Worm (Caenorhabditis elegans): ENCODE data around the gene T21C9.13.

Gene T21C9.13

DNA sequence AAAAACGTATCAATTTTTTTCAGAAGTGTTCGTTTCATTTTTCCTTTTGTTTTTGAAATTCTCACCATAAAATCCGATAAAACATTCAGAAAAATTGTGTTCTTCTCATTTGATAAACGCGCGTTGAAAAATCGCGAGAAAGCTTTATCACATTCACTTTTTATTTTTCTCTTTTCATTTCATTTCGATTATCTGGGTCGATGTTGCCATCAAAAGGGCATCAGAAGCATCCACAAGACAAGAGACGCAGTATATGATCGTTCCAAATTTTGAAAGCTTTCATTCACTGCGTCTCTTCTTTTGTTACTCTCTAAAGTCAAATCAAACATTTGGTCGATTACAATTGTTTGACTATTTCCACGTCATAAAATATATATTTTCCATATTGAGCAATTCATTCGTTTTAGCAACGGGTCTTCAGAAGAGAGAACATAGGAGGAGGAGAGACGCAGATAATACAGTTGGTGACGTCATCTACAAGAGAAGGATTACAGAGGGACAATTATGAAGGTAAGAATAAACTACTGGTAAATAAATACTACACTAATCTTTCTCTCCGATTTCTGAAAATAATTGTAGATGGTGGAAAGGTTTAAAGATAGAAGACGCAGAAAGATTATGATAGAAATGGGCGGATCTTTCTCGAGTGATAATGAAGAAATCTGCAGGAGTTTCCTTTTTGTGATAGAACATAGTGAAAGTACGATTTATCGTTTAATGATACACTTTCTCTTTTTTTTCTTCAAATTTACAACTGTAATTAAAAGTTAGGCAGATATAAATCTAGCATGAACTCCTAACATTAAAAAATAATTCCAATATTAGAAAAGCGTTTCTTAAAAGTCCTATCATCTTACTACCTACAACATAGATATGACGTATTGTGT lies 5.2 kb downstream of the T21C9.13 start, which contains the start of gene H27A22.1:
Gene H27A22.1, plus strand, starts transcription at position 505 of the 887 bp plus-strand sequence.
- TF ChIP-seq hmg-11 (tag; optimal IDR thresholded peaks at IDR 0.05) (no peak), pqm-1 (tag; optimal IDR thresholded peaks at IDR 0.05) (no peak), nhr-25 (tag; optimal IDR thresholded peaks at IDR 0.05) (no peak), pha-4 (tag; optimal IDR thresholded peaks at IDR 0.05) (peak; percentile 35), nhr-23 (tag; optimal IDR thresholded peaks at IDR 0.05) (peak; percentile 57), ZK546.5 (tag; optimal IDR thresholded peaks at IDR 0.05) (no peak), elt-2 (tag; optimal IDR thresholded peaks at IDR 0.05) (no peak), egl-5 (tag; optimal IDR thresholded peaks at IDR 0.05) (no peak), fkh-2 (tag; optimal IDR thresholded peaks at IDR 0.05) (no peak), mml-1 (tag; optimal IDR thresholded peaks at IDR 0.05) (no peak)

DNA sequence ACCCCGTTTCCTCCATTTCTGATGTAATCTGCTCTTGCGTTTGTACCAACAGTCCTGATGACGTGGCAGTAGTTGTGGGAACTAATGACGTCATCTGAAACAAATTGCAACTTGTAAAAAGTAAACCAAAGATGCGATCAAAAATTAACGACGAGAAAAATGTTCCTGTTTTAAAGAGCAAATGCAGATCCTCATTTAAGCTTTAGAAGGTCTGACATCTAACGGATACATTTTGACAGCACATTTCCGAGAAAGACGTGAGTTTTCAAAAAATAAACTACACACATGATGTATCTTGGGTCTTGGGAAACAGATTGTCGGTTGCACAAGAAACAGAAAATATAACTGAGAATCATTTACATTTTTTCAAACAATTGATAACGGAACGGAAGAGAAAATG lies 18.4 kb downstream of the T21C9.13 start, which contains the start of gene H09F14.1:
Gene H09F14.1, minus strand, starts transcription at position 101 of the 400 bp plus-strand sequence.
- TF ChIP-seq ama-1 (optimal IDR thresholded peaks at IDR 0.05) (no peak), ZK546.5 (tag; optimal IDR thresholded peaks at IDR 0.05) (no peak), elt-1 (tag; optimal IDR thresholded peaks at IDR 0.05) (no peak), eor-1 (tag; optimal IDR thresholded peaks at IDR 0.05) (no peak), nhr-25 (tag; optimal IDR thresholded peaks at IDR 0.05) (no peak), zag-1 (tag; optimal IDR thresholded peaks at IDR 0.05) (no peak), fkh-10 (GFP tag; optimal IDR thresholded peaks at IDR 0.05) (no peak), elt-2 (tag; optimal IDR thresholded peaks at IDR 0.05) (no peak), fkh-2 (tag; optimal IDR thresholded peaks at IDR 0.05) (no peak)

DNA sequence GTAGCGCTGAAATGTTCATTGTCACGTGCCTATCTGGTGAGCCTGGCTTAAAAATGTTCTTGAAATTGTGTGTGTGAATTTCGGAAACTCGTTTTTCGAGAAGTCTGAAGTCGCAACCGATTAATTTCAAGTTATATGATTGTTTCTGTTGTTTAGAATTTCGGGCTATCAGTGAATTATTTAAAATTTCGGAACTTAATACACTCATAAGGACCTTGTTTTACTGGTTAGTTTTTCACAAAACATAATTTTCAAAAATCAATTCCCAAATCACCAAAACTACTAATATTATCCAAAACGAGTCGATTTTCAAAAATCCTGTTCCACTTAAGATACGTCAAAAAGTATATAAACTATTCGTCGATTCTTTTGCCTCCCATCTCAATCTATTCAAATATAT lies 33.4 kb downstream of the T21C9.13 start:
- no peak for TF ChIP-seq pha-4 (tag; optimal IDR thresholded peaks at IDR 0.05)
- TF ChIP-seq daf-12 (tag; optimal IDR thresholded peaks at IDR 0.05) = no peak
- TF ChIP-seq hmg-11 (tag; optimal IDR thresholded peaks at IDR 0.05) = no peak
- TF ChIP-seq egl-27 (tag; optimal IDR thresholded peaks at IDR 0.05) = no peak
- no peak for TF ChIP-seq eor-1 (tag; optimal IDR thresholded peaks at IDR 0.05)
- no peak for TF ChIP-seq nhr-67 (tag; optimal IDR thresholded peaks at IDR 0.05)
- TF ChIP-seq jun-1 (tag; optimal IDR thresholded peaks at IDR 0.05) = no peak
- TF ChIP-seq lin-39 (tag; optimal IDR thresholded peaks at IDR 0.05) = no peak
- TF ChIP-seq elt-2 (tag; optimal IDR thresholded peaks at IDR 0.05) = no peak
- TF ChIP-seq nhr-76 (tag; optimal IDR thresholded peaks at IDR 0.05) = no peak
- TF ChIP-seq R02D3.7 (tag; optimal IDR thresholded peaks at IDR 0.05) = no peak
- TF ChIP-seq ceh-16 (tag; optimal IDR thresholded peaks at IDR 0.05) = no peak
- no peak for TF ChIP-seq ztf-4 (tag; optimal IDR thresholded peaks at IDR 0.05)
- no peak for TF ChIP-seq nhr-237 (tag; optimal IDR thresholded peaks at IDR 0.05)
- TF ChIP-seq ZK546.5 (tag; optimal IDR thresholded peaks at IDR 0.05) = no peak
- no peak for TF ChIP-seq ceh-82 (tag; optimal IDR thresholded peaks at IDR 0.05)
- no peak for TF ChIP-seq mdl-1 (tag; optimal IDR thresholded peaks at IDR 0.05)

DNA sequence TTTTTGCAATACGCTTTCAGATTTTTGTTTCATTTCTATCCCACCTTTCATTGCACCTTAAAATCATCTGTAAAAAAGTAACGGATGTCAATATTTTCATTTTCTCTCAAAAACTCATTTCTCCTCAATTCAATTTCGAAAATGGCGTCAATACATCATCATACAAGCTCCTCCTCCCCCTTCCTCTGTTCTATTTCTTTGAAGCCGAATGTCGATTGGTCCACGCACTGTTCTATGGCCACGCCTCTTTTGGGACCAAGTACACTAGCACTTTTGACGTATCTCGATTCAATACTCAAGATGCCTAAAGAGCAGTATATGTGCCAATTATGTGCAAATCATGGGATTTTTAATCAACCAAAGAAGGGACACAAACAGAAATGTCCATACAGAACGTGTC lies 35.7 kb downstream of the T21C9.13 start, which contains the start of gene mab-23:
Gene mab-23, plus strand, starts transcription at position 301 of the 400 bp plus-strand sequence.
- TF ChIP-seq mml-1 (tag; optimal IDR thresholded peaks at IDR 0.05) (no peak), egl-27 (tag; optimal IDR thresholded peaks at IDR 0.05) (no peak), lin-39 (tag; optimal IDR thresholded peaks at IDR 0.05) (no peak), nfya-1 (tag; optimal IDR thresholded peaks at IDR 0.05; ENCODE audit: insufficient read depth) (peak; percentile 21)

DNA sequence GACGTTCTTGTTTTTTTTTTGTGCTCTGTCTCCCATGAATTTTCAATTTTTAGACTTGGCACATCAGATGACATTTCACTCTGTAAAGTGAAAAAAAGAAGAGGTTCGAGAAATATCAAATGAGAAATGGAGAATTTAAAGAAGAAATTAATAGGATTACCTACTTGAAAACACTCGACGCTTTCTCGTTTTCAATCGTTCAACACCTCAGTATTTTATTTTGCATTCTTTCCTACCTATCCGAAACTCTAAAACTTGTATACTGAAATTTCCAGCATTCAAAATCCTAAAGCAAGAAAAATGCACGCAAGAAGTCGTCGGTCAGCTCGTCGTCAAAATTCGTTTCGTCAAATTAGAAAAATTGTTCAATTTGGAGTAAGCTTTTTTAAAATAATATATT lies 38.7 kb downstream of the T21C9.13 start, which contains the start of gene kvs-2:
Gene kvs-2, plus strand, starts transcription at position 301 of the 400 bp plus-strand sequence.
- TF ChIP-seq ceh-16 (tag; optimal IDR thresholded peaks at IDR 0.05) = no peak
- TF ChIP-seq elt-2 (tag; optimal IDR thresholded peaks at IDR 0.05) = no peak
- TF ChIP-seq tbx-2 (tag; optimal IDR thresholded peaks at IDR 0.05) = no peak
- TF ChIP-seq pha-4 (tag; optimal IDR thresholded peaks at IDR 0.05) = no peak
- no peak for TF ChIP-seq nhr-28 (tag; optimal IDR thresholded peaks at IDR 0.05)

DNA sequence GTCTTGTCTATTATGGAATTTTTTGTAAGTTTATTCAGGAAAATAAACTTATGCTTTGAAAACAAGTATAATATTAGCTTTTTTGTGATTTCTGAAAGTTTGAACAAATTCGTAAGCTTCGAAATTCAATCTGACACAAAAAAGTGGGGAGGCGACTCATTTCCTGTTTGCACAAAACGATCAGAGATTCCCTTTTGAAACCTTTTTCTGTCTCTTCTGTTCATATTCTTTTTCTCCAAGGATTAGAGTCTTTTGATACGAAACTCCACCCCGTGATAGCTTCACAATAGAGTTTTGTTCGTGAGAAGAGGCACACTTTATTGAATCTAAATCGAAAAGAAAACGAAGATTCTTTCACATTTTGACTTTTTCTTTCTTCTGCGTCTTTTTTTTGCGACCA lies 43.9 kb downstream of the T21C9.13 start:
- TF ChIP-seq nhr-43 (tag; optimal IDR thresholded peaks at IDR 0.05; ENCODE audit: poor library complexity, severe bottlenecking) (no peak), fkh-10 (GFP tag; optimal IDR thresholded peaks at IDR 0.05) (peak; percentile 35)
